Fruit fly (Drosophila melanogaster): ENCODE data around the gene MED20.
A peak's percentile ranks its signal among the peaks of the same experiment; 100 is the strongest.

MED20 gene

DNA sequence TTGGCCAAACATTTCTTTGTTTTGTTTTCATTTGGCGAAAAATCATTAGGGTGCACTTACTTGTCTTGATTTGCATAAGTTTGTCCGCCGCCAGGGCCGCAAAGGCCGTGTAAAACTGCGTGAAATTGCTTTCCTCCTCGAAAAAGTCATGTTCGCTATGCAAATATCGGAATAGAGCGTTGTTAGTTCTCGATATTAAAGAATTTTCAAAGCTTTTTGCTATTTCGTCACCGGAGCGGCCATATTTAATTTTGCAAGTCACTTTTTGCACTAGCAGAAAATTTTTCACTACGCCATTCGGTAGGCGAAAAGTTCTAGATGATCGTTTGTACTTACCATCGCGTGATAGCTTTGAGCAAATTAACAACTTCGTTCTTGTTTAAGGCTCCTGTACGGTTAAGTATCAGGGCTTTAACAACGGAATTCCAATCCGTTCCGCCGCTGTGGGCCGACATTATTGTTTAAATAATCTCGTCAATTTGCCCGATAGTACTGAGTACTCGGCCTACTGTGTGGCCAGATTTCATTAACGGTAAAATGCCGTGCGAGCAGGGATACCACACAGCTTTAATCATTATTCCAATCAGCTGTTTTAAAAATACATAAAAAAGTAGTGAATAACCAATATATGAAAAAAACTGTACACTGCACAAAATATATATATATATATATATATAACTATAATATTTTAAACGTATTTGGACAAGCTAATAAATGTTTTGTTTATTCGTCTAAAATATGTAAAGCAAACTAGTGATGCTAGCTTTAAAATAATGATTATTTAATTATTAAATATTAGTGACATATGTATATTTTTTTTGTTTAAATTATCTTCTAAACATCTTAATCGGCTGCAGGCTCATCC, 1.3 kb downstream of the MED20 start, which contains the start of gene poe:
TSS of gene poe (minus strand) at position 513 of the 865 bp plus-strand sequence.
- TF ChIP-seq CG1603 (tag; optimal IDR thresholded peaks at IDR 0.05) (no peak), pan (optimal IDR thresholded peaks at IDR 0.05) (no peak), pan (GFP tag; optimal IDR thresholded peaks at IDR 0.05 in 1 of 2, IDR thresholded peaks at IDR 0.05 in 1 of 2) (peak in 1 of 2 experiments; percentile 73), NFAT (GFP tag; IDR thresholded peaks at IDR 0.05) (peak; percentile 35; the same call in 1 of the 2 replicates), ci (GFP tag; IDR thresholded peaks at IDR 0.05) (peak; percentile 56; the same call in 1 of the 3 replicates), Hr51 (GFP tag; optimal IDR thresholded peaks at IDR 0.05) (no peak), ssp (GFP tag; IDR thresholded peaks at IDR 0.05) (peak; percentile 48; the same call in 1 of the 2 replicates), Pdp1 (GFP tag; optimal IDR thresholded peaks at IDR 0.05) (no peak), CG3407 (GFP tag; optimal IDR thresholded peaks at IDR 0.05) (no peak), maf-S (GFP tag; optimal IDR thresholded peaks at IDR 0.05) (no peak), CG33213 (GFP tag; optimal IDR thresholded peaks at IDR 0.05) (no peak), Rfx (GFP tag; IDR thresholded peaks at IDR 0.05) (peak; percentile 66), bigmax (GFP tag; optimal IDR thresholded peaks at IDR 0.05) (no peak), CG1832 (GFP tag; optimal IDR thresholded peaks at IDR 0.05) (no peak), phol (tag; optimal IDR thresholded peaks at IDR 0.05) (peak; percentile 53), Nf-YB (GFP tag; optimal IDR thresholded peaks at IDR 0.05) (peak; percentile 52), dysf (GFP tag; IDR thresholded peaks at IDR 0.05) (peak; percentile 56; the same call in 1 of the 3 replicates), z (GFP tag; IDR thresholded peaks at IDR 0.05) (no peak), Vsx1 (GFP tag; optimal IDR thresholded peaks at IDR 0.05) (no peak), bbx (GFP tag; IDR thresholded peaks at IDR 0.05; ENCODE audit: partially characterized antibody) (0 out of 2 replicates have a peak, but pooled peaks have one; percentile 38), tup (GFP tag; optimal IDR thresholded peaks at IDR 0.05) (no peak), MESR4 (GFP tag; optimal IDR thresholded peaks at IDR 0.05) (peak; percentile 80), zen2 (GFP tag; IDR thresholded peaks at IDR 0.05; ENCODE audit: partially characterized antibody) (no peak), CG34224 (GFP tag; IDR thresholded peaks at IDR 0.05; ENCODE audit: partially characterized antibody) (peak; percentile 22; the same call in 2 of the 3 replicates), CG4730 (GFP tag; IDR thresholded peaks at IDR 0.05) (peak; percentile 39; the same call in 1 of the 2 replicates), hkb (optimal IDR thresholded peaks at IDR 0.05) (no peak), hkb (GFP tag; IDR thresholded peaks at IDR 0.05) (0 out of 2 replicates have a peak, but pooled peaks have one; percentile 8), Ravus (GFP tag; IDR thresholded peaks at IDR 0.05) (no peak), vvl (GFP tag; IDR thresholded peaks at IDR 0.05) (peak; percentile 88), Hmx (GFP tag; optimal IDR thresholded peaks at IDR 0.05) (no peak), CG18011 (GFP tag; optimal IDR thresholded peaks at IDR 0.05) (no peak), chif (GFP tag; optimal IDR thresholded peaks at IDR 0.05) (no peak), luna (GFP tag; optimal IDR thresholded peaks at IDR 0.05) (no peak), CkIIα-i1 (GFP tag; IDR thresholded peaks at IDR 0.05) (no peak), ems (GFP tag; optimal IDR thresholded peaks at IDR 0.05) (no peak), Side (GFP tag; optimal IDR thresholded peaks at IDR 0.05) (no peak), usp (GFP tag; optimal IDR thresholded peaks at IDR 0.05) (no peak), CG6854 (GFP tag; optimal IDR thresholded peaks at IDR 0.05) (no peak), HLHmδ (GFP tag; optimal IDR thresholded peaks at IDR 0.05) (no peak), HHEX (GFP tag; optimal IDR thresholded peaks at IDR 0.05) (no peak), cwo (GFP tag; optimal IDR thresholded peaks at IDR 0.05) (peak; percentile 38), CG15269 (tag; optimal IDR thresholded peaks at IDR 0.05) (no peak), CG6813 (GFP tag; optimal IDR thresholded peaks at IDR 0.05) (peak; percentile 36), tio (GFP tag; optimal IDR thresholded peaks at IDR 0.05) (no peak), fd102C (GFP tag; optimal IDR thresholded peaks at IDR 0.05) (no peak), slp2 (GFP tag; optimal IDR thresholded peaks at IDR 0.05) (no peak), Lhr (GFP tag; optimal IDR thresholded peaks at IDR 0.05) (no peak), tgo (GFP tag; IDR thresholded peaks at IDR 0.05) (peak; percentile 73)

Data from whole organism, embryonic.